Worm (Caenorhabditis elegans) whole organism, young adult: Measurements from ENCODE around the gene eol-1.

Experiments used
- B0261.1 ChIP-seq: sonication (generic microtip); optimal IDR thresholded peaks from 2 replicates; lab custom pipeline; 2016; ENCODE audit warnings: mild to moderate bottlenecking, missing genetic modification characterization, moderate library complexity, missing compliant biosample characterization
- F10E7.11 ChIP-seq: sonication (generic microtip); optimal IDR thresholded peaks from 2 replicates; lab custom pipeline; 2017; ENCODE audit warnings: mild to moderate bottlenecking, missing genetic modification characterization, moderate library complexity, missing compliant biosample characterization
- F23B12.7 ChIP-seq: sonication (generic microtip); optimal IDR thresholded peaks from 2 replicates; lab custom pipeline; 2017; ENCODE audit warnings: missing genetic modification characterization, mild to moderate bottlenecking, missing compliant biosample characterization, antibody characterized with exemption, moderate library complexity; ENCODE audit not compliant: insufficient read depth
- F39B2.1 ChIP-seq: fragments of 200-800 bp; sonication (Bioruptor generic); IDR thresholded peaks from 2 replicates; pipeline ENCODE4 v1.3.6; 2022; ENCODE audit warnings: missing genetic modification reagents, missing genetic modification characterization, missing compliant biosample characterization
- K11D2.4 ChIP-seq: fragments of 200-800 bp; sonication (Bioruptor generic); IDR thresholded peaks from 2 replicates; pipeline ENCODE4 v1.3.6; 2022; ENCODE audit warnings: missing genetic modification reagents, missing genetic modification characterization, missing compliant biosample characterization
- T26A5.8 ChIP-seq: sonication (generic microtip); optimal IDR thresholded peaks from 2 replicates; lab custom pipeline; 2016; ENCODE audit warnings: missing genetic modification characterization, missing compliant biosample characterization
- Y53F4B.3 ChIP-seq: fragments of 200-800 bp; sonication (Bioruptor generic); IDR thresholded peaks from 2 replicates; pipeline ENCODE4 v1.3.6; 2022; ENCODE audit warnings: missing genetic modification reagents, missing genetic modification characterization, missing compliant biosample characterization
- Y53G8AR.9 ChIP-seq: fragments of 200-800 bp; sonication (Bioruptor generic); conservative IDR thresholded peaks from 2 replicates; pipeline ENCODE4 v1.3.6; 2022; ENCODE audit warnings: missing genetic modification reagents, missing genetic modification characterization, missing compliant biosample characterization
- Y56A3A.18 ChIP-seq: fragments of 200-800 bp; sonication (Bioruptor generic); IDR thresholded peaks from 2 replicates; pipeline ENCODE4 v1.3.6; 2022; ENCODE audit warnings: missing genetic modification reagents, missing genetic modification characterization, missing compliant biosample characterization
- akir-1 ChIP-seq: fragments of 200-800 bp; sonication (Bioruptor generic); optimal IDR thresholded peaks from 2 replicates; lab custom pipeline; 2018; ENCODE audit warnings: mild to moderate bottlenecking, missing genetic modification characterization, moderate library complexity, missing compliant biosample characterization
- ama-1 ChIP-seq, 3 experiments: fragments of 150-350 bp in 1 of 3; sonication (generic microtip) in 2 of 3; optimal IDR thresholded peaks; 2 replicates each; lab custom pipeline; 2014 to 2018; ENCODE audit warnings: missing biosample characterization in 2 of 3, missing genetic modification characterization in 2 of 3, missing genetic modification reagents in 2 of 3
- aptf-3 ChIP-seq: fragments of 200-800 bp; sonication (Bioruptor generic); IDR thresholded peaks from 2 replicates; pipeline ENCODE4 v1.3.6; 2022; ENCODE audit warnings: missing genetic modification characterization, missing compliant biosample characterization
- atf-7 ChIP-seq: sonication (generic microtip); optimal IDR thresholded peaks from 2 replicates; lab custom pipeline; 2017; ENCODE audit warnings: mild to moderate bottlenecking, missing genetic modification characterization, missing compliant biosample characterization
- athp-1 ChIP-seq: sonication (generic microtip); optimal IDR thresholded peaks from 2 replicates; lab custom pipeline; 2017; ENCODE audit warnings: mild to moderate bottlenecking, missing genetic modification characterization, missing compliant biosample characterization
- cebp-2 ChIP-seq: fragments of 200-800 bp; sonication (Bioruptor generic); IDR thresholded peaks from 2 replicates; pipeline ENCODE4 v1.3.6; 2022; ENCODE audit warnings: missing genetic modification characterization, missing compliant biosample characterization
- ceh-40 ChIP-seq: fragments of 200-800 bp; sonication (Bioruptor generic); IDR thresholded peaks from 2 replicates; pipeline ENCODE4 v1.3.6; 2022; ENCODE audit warnings: missing genetic modification characterization, missing compliant biosample characterization
- ceh-79 ChIP-seq: sonication (generic microtip); optimal IDR thresholded peaks from 2 replicates; lab custom pipeline; 2017; ENCODE audit warnings: mild to moderate bottlenecking, missing genetic modification characterization, missing compliant biosample characterization
- dpl-1 ChIP-seq: fragments of 150-350 bp; optimal IDR thresholded peaks from 2 replicates; lab custom pipeline; 2014; ENCODE audit warnings: missing biosample characterization, missing genetic modification reagents, missing genetic modification characterization
- egrh-3 ChIP-seq: fragments of 200-800 bp; sonication (Bioruptor generic); IDR thresholded peaks from 2 replicates; pipeline ENCODE4 v1.3.6; 2022; ENCODE audit warnings: missing genetic modification reagents, missing genetic modification characterization, missing compliant biosample characterization
- ekl-4 ChIP-seq: fragments of 200-800 bp; sonication (Bioruptor generic); IDR thresholded peaks from 2 replicates; pipeline ENCODE4 v1.3.6; 2022; ENCODE audit warnings: missing genetic modification reagents, missing genetic modification characterization, missing compliant biosample characterization
- fkh-3 ChIP-seq: sonication (generic microtip); optimal IDR thresholded peaks from 2 replicates; lab custom pipeline; 2016; ENCODE audit warnings: mild to moderate bottlenecking, missing genetic modification characterization, missing compliant biosample characterization
- hlh-12 ChIP-seq: sonication (generic microtip); optimal IDR thresholded peaks from 2 replicates; lab custom pipeline; 2016; ENCODE audit warnings: missing genetic modification characterization, missing compliant biosample characterization
- hsf-1 ChIP-seq: fragments of 200-800 bp; sonication (Bioruptor generic); IDR thresholded peaks from 2 replicates; pipeline ENCODE4 v1.3.6; 2022; ENCODE audit warnings: missing genetic modification reagents, missing genetic modification characterization, missing compliant biosample characterization
- let-526 ChIP-seq: fragments of 200-800 bp; sonication (Bioruptor generic); IDR thresholded peaks from 2 replicates; pipeline ENCODE4 v1.3.6; 2022; ENCODE audit warnings: missing genetic modification reagents, missing genetic modification characterization, missing compliant biosample characterization
- let-607 ChIP-seq, 2 experiments: fragments of 200-800 bp in 1 of 2; sonication (Bioruptor generic) in 1 of 2; sonication (generic microtip) in 1 of 2; optimal IDR thresholded peaks; 2 replicates each; lab custom pipeline; 2016 to 2018; ENCODE audit warnings: mild to moderate bottlenecking in 2 of 2, missing compliant biosample characterization in 2 of 2, missing genetic modification characterization in 2 of 2, moderate library complexity in 2 of 2, missing genotype in 1 of 2
- lin-26 ChIP-seq: fragments of 200-800 bp; sonication (Bioruptor generic); IDR thresholded peaks from 2 replicates; pipeline ENCODE4 v1.3.6; 2022; ENCODE audit warnings: missing genetic modification reagents, missing genetic modification characterization, missing compliant biosample characterization
- lin-35 ChIP-seq, 3 experiments: fragments of 150-350 bp in 2 of 3; sonication (generic microtip) in 1 of 3; optimal IDR thresholded peaks; 2 replicates each; lab custom pipeline; 2014 to 2018; ENCODE audit warnings: missing biosample characterization in 3 of 3, missing genetic modification characterization in 3 of 3, missing genetic modification reagents in 3 of 3
- lin-54 ChIP-seq: fragments of 200-800 bp; sonication (Bioruptor generic); optimal IDR thresholded peaks from 2 replicates; lab custom pipeline; 2018; ENCODE audit warnings: mild to moderate bottlenecking, missing genetic modification characterization, missing compliant biosample characterization
- lir-1 ChIP-seq: fragments of 200-800 bp; sonication (Bioruptor generic); conservative IDR thresholded peaks from 2 replicates; pipeline ENCODE4 v1.3.6; 2022; ENCODE audit warnings: missing genetic modification reagents, missing genetic modification characterization, missing compliant biosample characterization
- madf-10 ChIP-seq: sonication (generic microtip); optimal IDR thresholded peaks from 2 replicates; lab custom pipeline; 2016; ENCODE audit warnings: mild to moderate bottlenecking, missing genetic modification characterization, missing compliant biosample characterization
- madf-6 ChIP-seq: fragments of 200-800 bp; sonication (Bioruptor generic); IDR thresholded peaks from 2 replicates; pipeline ENCODE4 v1.3.6; 2022; ENCODE audit warnings: missing genetic modification reagents, missing genetic modification characterization, missing compliant biosample characterization
- mes-4 ChIP-seq: sonication (generic microtip); optimal IDR thresholded peaks from 2 replicates; lab custom pipeline; 2016; ENCODE audit warnings: missing genotype, missing genetic modification characterization, missing compliant biosample characterization
- mxl-1 ChIP-seq: sonication (generic microtip); optimal IDR thresholded peaks from 2 replicates; lab custom pipeline; 2016; ENCODE audit warnings: missing genetic modification characterization, missing compliant biosample characterization
- nfya-1 ChIP-seq: sonication (generic microtip); optimal IDR thresholded peaks from 2 replicates; lab custom pipeline; 2017; ENCODE audit warnings: antibody characterized with exemption, missing compliant biosample characterization, missing genetic modification characterization, borderline replicate concordance; ENCODE audit not compliant: insufficient read depth
- nfyb-1 ChIP-seq: fragments of 200-800 bp; sonication (Bioruptor generic); IDR thresholded peaks from 2 replicates; pipeline ENCODE4 v1.3.6; 2022; ENCODE audit warnings: missing genetic modification reagents, missing genetic modification characterization, missing compliant biosample characterization
- nhr-120 ChIP-seq: fragments of 200-800 bp; sonication (Bioruptor generic); IDR thresholded peaks from 2 replicates; pipeline ENCODE4 v1.3.6; 2022; ENCODE audit warnings: missing genetic modification characterization, missing compliant biosample characterization
- nhr-80 ChIP-seq: sonication (generic microtip); optimal IDR thresholded peaks from 2 replicates; lab custom pipeline; 2016; ENCODE audit warnings: missing genetic modification characterization, missing compliant biosample characterization
- pha-4 ChIP-seq: fragments of 150-350 bp; sonication (generic microtip); optimal IDR thresholded peaks from 2 replicates; lab custom pipeline; 2014; ENCODE audit warnings: missing biosample characterization, missing genetic modification reagents, missing genetic modification characterization
- rec-8 ChIP-seq, 2 experiments: sonication (generic microtip); optimal IDR thresholded peaks; 2 replicates each; lab custom pipeline; 2016; ENCODE audit warnings: mild to moderate bottlenecking in 2 of 2, missing genetic modification characterization in 2 of 2, missing genetic modification reagents in 2 of 2, missing genotype in 2 of 2, missing biosample characterization in 1 of 2, missing compliant biosample characterization in 1 of 2, moderate library complexity in 1 of 2
- repo-1 ChIP-seq: sonication (generic microtip); optimal IDR thresholded peaks from 2 replicates; lab custom pipeline; 2017; ENCODE audit warnings: mild to moderate bottlenecking, missing genetic modification characterization, missing compliant biosample characterization
- sdz-38 ChIP-seq: sonication (generic microtip); optimal IDR thresholded peaks from 2 replicates; lab custom pipeline; 2016; ENCODE audit warnings: missing genotype, missing genetic modification characterization, missing compliant biosample characterization
- tbp1 ChIP-seq: fragments of 200-800 bp; sonication (Bioruptor generic); optimal IDR thresholded peaks from 2 replicates; lab custom pipeline; 2018; ENCODE audit warnings: mild to moderate bottlenecking, missing genetic modification characterization, missing compliant biosample characterization
- tlf-1 ChIP-seq: fragments of 200-800 bp; sonication (Bioruptor generic); optimal IDR thresholded peaks from 2 replicates; lab custom pipeline; 2018; ENCODE audit warnings: mild to moderate bottlenecking, missing genetic modification characterization, missing compliant biosample characterization
- xnd-1 ChIP-seq: sonication (generic microtip); optimal IDR thresholded peaks from 2 replicates; lab custom pipeline; 2016; ENCODE audit warnings: missing genotype, missing genetic modification reagents, missing genetic modification characterization, missing compliant biosample characterization
- zfh-2 ChIP-seq: fragments of 200-800 bp; sonication (Bioruptor generic); conservative IDR thresholded peaks from 2 replicates; pipeline ENCODE4 v1.3.6; 2022; ENCODE audit warnings: missing genetic modification reagents, missing genetic modification characterization, missing compliant biosample characterization
- ztf-26 ChIP-seq: sonication (generic microtip); optimal IDR thresholded peaks from 2 replicates; lab custom pipeline; 2017; ENCODE audit warnings: missing genetic modification characterization, missing compliant biosample characterization
- ztf-3 ChIP-seq: fragments of 200-800 bp; sonication (Bioruptor generic); optimal IDR thresholded peaks from 2 replicates; lab custom pipeline; 2018; ENCODE audit warnings: mild to moderate bottlenecking, missing genetic modification characterization, missing compliant biosample characterization

eol-1 gene

DNA sequence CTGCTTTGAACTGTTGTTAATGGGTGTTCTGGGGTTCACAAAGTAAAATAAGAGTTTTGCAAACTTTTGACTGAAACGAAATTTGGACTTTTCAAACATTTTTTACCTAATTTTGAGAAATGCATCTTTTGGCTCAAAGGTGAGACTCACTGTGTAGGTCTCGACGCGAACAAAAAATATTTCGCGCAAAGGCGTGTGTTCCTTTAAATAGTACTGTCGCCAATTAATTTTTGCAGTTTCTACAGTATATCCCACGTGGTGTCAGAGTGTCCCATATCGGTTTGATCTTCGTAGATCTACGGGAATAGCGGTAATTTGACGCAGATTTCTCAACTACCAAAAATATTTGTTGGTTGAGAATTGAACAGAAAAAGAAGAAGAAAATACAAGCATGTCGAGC is 32.9 kb upstream of the eol-1 start (continued):
- TF ChIP-seq rec-8 (tag; optimal IDR thresholded peaks at IDR 0.05; lab: Kevin White, UChicago), result no peak
- TF ChIP-seq dpl-1 (GFP tag; lab: Kevin White, UChicago), result no peak
- no peak for TF ChIP-seq tbp1 (GFP tag; lab: Kevin White, UChicago)
- no peak for TF ChIP-seq Y56A3A.18

DNA sequence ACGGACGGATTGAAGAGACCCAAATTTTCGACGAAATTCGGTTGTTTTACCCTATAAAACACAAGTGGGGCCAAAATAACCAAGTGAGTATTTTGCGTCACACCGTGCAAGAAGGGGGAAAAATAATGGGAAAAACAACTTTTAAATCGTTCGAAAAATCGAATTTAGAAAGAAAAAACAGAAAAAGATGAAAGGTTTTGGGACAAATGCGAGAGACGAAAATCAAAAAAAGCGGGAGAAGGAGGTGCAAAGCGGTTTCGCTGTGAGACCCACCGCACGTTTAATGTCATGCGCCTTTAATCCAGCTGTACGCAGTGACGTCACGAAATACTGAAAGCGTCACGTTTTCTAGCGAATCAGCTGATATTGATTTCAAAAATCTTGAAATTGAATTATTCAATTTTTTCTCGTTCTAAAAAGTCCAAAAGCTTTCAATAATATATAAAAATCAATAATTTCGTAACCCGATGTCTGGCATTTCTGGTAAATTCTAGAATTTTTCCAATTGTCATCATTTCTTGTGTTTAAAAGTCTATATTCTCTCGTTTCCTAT is 31.4 kb upstream of the eol-1 start, which contains the start of the genes ddx-17 and aip-1:
Gene ddx-17 (minus strand): TSS at position 51 of the 553 bp plus-strand sequence.
Gene aip-1 (plus strand): TSS at position 332 of the 553 bp plus-strand sequence.
- TF ChIP-seq K11D2.4 (0 out of 2 replicates have a peak, but pooled peaks have one; percentile 19), xnd-1 (tag; lab: Kevin White, UChicago) (peak; percentile 32), lin-35 (GFP tag; optimal IDR thresholded peaks at IDR 0.05; lab: Kevin White, UChicago) (peak in 1 of 3 experiments; percentile 70), tlf-1 (GFP tag; lab: Kevin White, UChicago) (peak; percentile 52), B0261.1 (tag; lab: Kevin White, UChicago) (no peak), madf-6 (GFP tag; lab: Robert Waterston, UW) (peak; percentile 76), pha-4 (tag; lab: Kevin White, UChicago) (no peak), aptf-3 (no peak), mes-4 (tag; lab: Kevin White, UChicago) (no peak), Y53G8AR.9 (GFP tag; lab: Robert Waterston, UW) (0 out of 2 replicates have a peak, but pooled peaks have one; percentile 45), nhr-80 (tag; lab: Kevin White, UChicago) (peak; percentile 35), lin-54 (GFP tag; lab: Kevin White, UChicago) (peak; percentile 58), let-607 (tag; optimal IDR thresholded peaks at IDR 0.05; lab: Kevin White, UChicago) (peak in 1 of 2 experiments; percentile 21), lin-26 (GFP tag; lab: Robert Waterston, UW) (0 out of 2 replicates have a peak, but pooled peaks have one; percentile 19), ekl-4 (peak; percentile 76), egrh-3 (GFP tag; lab: Robert Waterston, UW) (peak; percentile 51), akir-1 (no peak), nfya-1 (tag; lab: Kevin White, UChicago) (no peak), F10E7.11 (tag; lab: Kevin White, UChicago) (no peak), cebp-2 (no peak), nfyb-1 (GFP tag; lab: Robert Waterston, UW) (peak; percentile 56), athp-1 (no peak), let-526 (no peak), hlh-12 (no peak), ztf-26 (peak; percentile 35), hsf-1 (GFP tag; lab: Robert Waterston, UW) (peak; percentile 81), ceh-79 (tag; lab: Kevin White, UChicago) (no peak), Y53F4B.3 (GFP tag; lab: Robert Waterston, UW) (no peak), sdz-38 (tag; lab: Kevin White, UChicago) (no peak), lir-1 (no peak), ama-1 (optimal IDR thresholded peaks at IDR 0.05; lab: Kevin White, UChicago) (no peak), ama-1 (GFP tag; optimal IDR thresholded peaks at IDR 0.05; lab: Kevin White, UChicago) (no peak), Y56A3A.18 (no peak), mxl-1 (tag; lab: Kevin White, UChicago) (no peak), zfh-2 (no peak), madf-10 (tag; lab: Kevin White, UChicago) (peak; percentile 30), repo-1 (tag; lab: Kevin White, UChicago) (no peak), T26A5.8 (tag; lab: Kevin White, UChicago) (no peak), F23B12.7 (no peak), fkh-3 (no peak), F39B2.1 (no peak), ztf-3 (GFP tag; lab: Kevin White, UChicago) (no peak), atf-7 (tag; lab: Kevin White, UChicago) (peak; percentile 92), ceh-40 (no peak), nhr-120 (GFP tag; lab: Robert Waterston, UW) (no peak)
